Worm (Caenorhabditis elegans) whole organism, late embryonic: ENCODE results near the gene B0393.9.
A peak's percentile ranks its signal among the peaks of the same experiment; 100 is the strongest.
"Not testable (repeated sequence)": the region's sequence is repeated elsewhere in the genome, so short reads cannot be mapped to it uniquely, and the experiment has no call there.

Source experiments
- C08G9.2 ChIP-seq: sonication (generic microtip); optimal IDR thresholded peaks from 2 replicates; lab custom pipeline; 2016; ENCODE audit warnings: mild to moderate bottlenecking, missing genetic modification characterization, moderate library complexity, missing compliant biosample characterization
- F13H6.1 ChIP-seq: sonication (generic microtip); optimal IDR thresholded peaks from 2 replicates; lab custom pipeline; 2016; ENCODE audit warnings: missing genetic modification characterization, missing compliant biosample characterization
- K09A11.1 ChIP-seq: sonication (generic microtip); optimal IDR thresholded peaks from 2 replicates; lab custom pipeline; 2017; ENCODE audit warnings: antibody characterized with exemption, mild to moderate bottlenecking, missing genetic modification characterization, missing compliant biosample characterization; ENCODE audit not compliant: insufficient read depth
- ahr-1 ChIP-seq: sonication (generic microtip); optimal IDR thresholded peaks from 2 replicates; lab custom pipeline; 2016; ENCODE audit warnings: missing genetic modification characterization, missing compliant biosample characterization
- ceh-14 ChIP-seq: sonication (generic microtip); optimal IDR thresholded peaks from 2 replicates; lab custom pipeline; 2016; ENCODE audit warnings: missing genotype, missing genetic modification characterization, missing compliant biosample characterization
- ceh-18 ChIP-seq: sonication (generic microtip); optimal IDR thresholded peaks from 2 replicates; lab custom pipeline; 2016; ENCODE audit warnings: missing genetic modification characterization, missing compliant biosample characterization
- ceh-24 ChIP-seq: sonication (generic microtip); optimal IDR thresholded peaks from 2 replicates; lab custom pipeline; 2016; ENCODE audit warnings: mild to moderate bottlenecking, missing genetic modification characterization, missing compliant biosample characterization
- ceh-30 ChIP-seq: fragments of 150-350 bp; optimal IDR thresholded peaks from 2 replicates; lab custom pipeline; 2014; ENCODE audit warnings: missing biosample characterization, missing genetic modification characterization
- ceh-31 ChIP-seq: sonication (generic microtip); optimal IDR thresholded peaks from 2 replicates; lab custom pipeline; 2016; ENCODE audit warnings: missing genetic modification characterization, missing compliant biosample characterization
- ceh-34 ChIP-seq: sonication (generic microtip); optimal IDR thresholded peaks from 2 replicates; lab custom pipeline; 2016; ENCODE audit warnings: mild to moderate bottlenecking, missing genetic modification characterization, missing compliant biosample characterization
- che-1 ChIP-seq: sonication (generic microtip); optimal IDR thresholded peaks from 2 replicates; lab custom pipeline; 2016; ENCODE audit warnings: mild to moderate bottlenecking, missing genetic modification characterization, missing compliant biosample characterization
- dve-1 ChIP-seq: sonication (generic microtip); optimal IDR thresholded peaks from 2 replicates; lab custom pipeline; 2017; ENCODE audit warnings: antibody characterized with exemption, mild to moderate bottlenecking, missing genetic modification characterization, missing compliant biosample characterization
- elt-2 ChIP-seq: sonication (generic microtip); optimal IDR thresholded peaks from 2 replicates; lab custom pipeline; 2016; ENCODE audit warnings: missing genetic modification reagents, missing genetic modification characterization, missing compliant biosample characterization
- elt-4 ChIP-seq: sonication (generic microtip); optimal IDR thresholded peaks from 2 replicates; lab custom pipeline; 2016; ENCODE audit warnings: missing genetic modification characterization, missing compliant biosample characterization
- ets-4 ChIP-seq: sonication (generic microtip); optimal IDR thresholded peaks from 2 replicates; lab custom pipeline; 2016; ENCODE audit warnings: missing genetic modification characterization, missing compliant biosample characterization
- hlh-15 ChIP-seq: sonication (generic microtip); optimal IDR thresholded peaks from 2 replicates; lab custom pipeline; 2016; ENCODE audit warnings: missing genetic modification characterization, missing compliant biosample characterization
- hlh-30 ChIP-seq: sonication (generic microtip); optimal IDR thresholded peaks from 2 replicates; lab custom pipeline; 2017; ENCODE audit warnings: antibody characterized with exemption, missing genetic modification characterization, missing compliant biosample characterization; ENCODE audit not compliant: insufficient read depth
- lim-6 ChIP-seq: sonication (generic microtip); optimal IDR thresholded peaks from 2 replicates; lab custom pipeline; 2016; ENCODE audit warnings: missing genetic modification characterization, missing compliant biosample characterization
- lin-11 ChIP-seq: fragments of 200-800 bp; sonication (Bioruptor generic); optimal IDR thresholded peaks from 2 replicates; lab custom pipeline; 2018; ENCODE audit warnings: mild to moderate bottlenecking, missing genetic modification characterization, missing compliant biosample characterization
- madf-2 ChIP-seq: sonication (generic microtip); optimal IDR thresholded peaks from 2 replicates; lab custom pipeline; 2017; ENCODE audit warnings: missing genetic modification characterization, missing compliant biosample characterization
- odd-2 ChIP-seq: sonication (generic microtip); optimal IDR thresholded peaks from 2 replicates; lab custom pipeline; 2017; ENCODE audit warnings: antibody characterized with exemption, mild to moderate bottlenecking, missing genetic modification characterization, missing compliant biosample characterization
- pat-9 ChIP-seq: fragments of 200-800 bp; sonication (Bioruptor generic); optimal IDR thresholded peaks from 2 replicates; lab custom pipeline; 2018; ENCODE audit warnings: mild to moderate bottlenecking, missing genetic modification characterization, moderate library complexity, missing compliant biosample characterization
- pax-1 ChIP-seq: fragments of 150-350 bp; optimal IDR thresholded peaks from 2 replicates; lab custom pipeline; 2014; ENCODE audit warnings: missing biosample characterization, missing genetic modification characterization
- pha-2 ChIP-seq: sonication (generic microtip); optimal IDR thresholded peaks from 2 replicates; lab custom pipeline; 2017; ENCODE audit warnings: mild to moderate bottlenecking, missing genetic modification characterization, missing compliant biosample characterization
- pha-4 ChIP-seq: fragments of 150-350 bp; optimal IDR thresholded peaks from 2 replicates; lab custom pipeline; 2018; ENCODE audit warnings: missing biosample characterization, missing genetic modification reagents, missing genetic modification characterization
- pqm-1 ChIP-seq: sonication (generic microtip); optimal IDR thresholded peaks from 2 replicates; lab custom pipeline; 2016; ENCODE audit warnings: missing genetic modification characterization, missing compliant biosample characterization
- pros-1 ChIP-seq: fragments of 150-350 bp; optimal IDR thresholded peaks from 2 replicates; lab custom pipeline; 2014; ENCODE audit warnings: missing biosample characterization, missing genetic modification reagents, missing genetic modification characterization
- rnt-1 ChIP-seq: sonication (generic microtip); optimal IDR thresholded peaks from 2 replicates; lab custom pipeline; 2016; ENCODE audit warnings: missing genetic modification characterization, missing compliant biosample characterization
- sdc-2 ChIP-seq: sonication (generic microtip); optimal IDR thresholded peaks from 2 replicates; lab custom pipeline; 2016; ENCODE audit warnings: missing genotype, missing genetic modification characterization, missing compliant biosample characterization
- sox-2 ChIP-seq: fragments of 200-800 bp; sonication (Bioruptor generic); IDR thresholded peaks from 2 replicates; pipeline ENCODE4 v1.3.6; 2022; ENCODE audit warnings: missing genetic modification reagents, missing genetic modification characterization, missing compliant biosample characterization
- sox-4 ChIP-seq: sonication (generic microtip); optimal IDR thresholded peaks from 2 replicates; lab custom pipeline; 2017; ENCODE audit warnings: mild to moderate bottlenecking, missing genetic modification characterization, inconsistent platforms, missing compliant biosample characterization
- tbx-7 ChIP-seq: sonication (generic microtip); optimal IDR thresholded peaks from 2 replicates; lab custom pipeline; 2016; ENCODE audit warnings: missing genotype, missing genetic modification characterization, missing compliant biosample characterization
- ttx-3 ChIP-seq: sonication (generic microtip); optimal IDR thresholded peaks from 2 replicates; lab custom pipeline; 2016; ENCODE audit warnings: missing genetic modification reagents, missing genetic modification characterization, missing compliant biosample characterization
- unc-3 ChIP-seq, 2 experiments: fragments of 200-800 bp in 1 of 2; sonication (Bioruptor generic) in 1 of 2; sonication (generic microtip) in 1 of 2; conservative IDR thresholded peaks in 1 of 2; optimal IDR thresholded peaks in 1 of 2; 2 replicates each; pipeline versions ENCODE4 v1.3.6 to Lab custom; 2016 to 2022; ENCODE audit warnings: missing compliant biosample characterization in 2 of 2, missing genetic modification characterization in 2 of 2, missing genetic modification reagents in 1 of 2
- unc-42 ChIP-seq: sonication (generic microtip); optimal IDR thresholded peaks from 2 replicates; lab custom pipeline; 2016; ENCODE audit warnings: missing genotype, missing genetic modification characterization, missing compliant biosample characterization
- unc-55 ChIP-seq: sonication (generic microtip); optimal IDR thresholded peaks from 2 replicates; lab custom pipeline; 2017; ENCODE audit warnings: missing biosample characterization, missing genetic modification reagents, missing genetic modification characterization
- unc-86 ChIP-seq: sonication (generic microtip); optimal IDR thresholded peaks from 2 replicates; lab custom pipeline; 2016; ENCODE audit warnings: missing genetic modification characterization, missing compliant biosample characterization

B0393.9 gene

ce11 chrIII:4748666-4749065 is 31.3 kb downstream of the B0393.9 start:
- TF ChIP-seq madf-2 (tag; lab: Kevin White, UChicago): no peak
- no peak for TF ChIP-seq elt-4 (tag; lab: Kevin White, UChicago)
- TF ChIP-seq pros-1 (tag; lab: Kevin White, UChicago): no peak
- TF ChIP-seq lin-11 (tag; lab: Kevin White, UChicago): no peak
- no peak for TF ChIP-seq ceh-18 (tag; lab: Kevin White, UChicago)
- TF ChIP-seq odd-2 (tag; lab: Kevin White, UChicago): no peak
- no peak for TF ChIP-seq ceh-14 (tag; lab: Kevin White, UChicago)
- TF ChIP-seq C08G9.2 (tag; lab: Kevin White, UChicago): peak; percentile 22

ce11 chrIII:4748109-4748508 is 31.8 kb downstream of the B0393.9 start, which contains the start of gene col-89:
Gene col-89 (plus strand): TSS chrIII:4748127.
- no peak for TF ChIP-seq unc-3 (GFP tag; conservative IDR thresholded peaks at IDR 0.05; lab: Robert Waterston, UW)
- no peak for TF ChIP-seq unc-3 (tag; optimal IDR thresholded peaks at IDR 0.05; lab: Kevin White, UChicago)

ce11 chrIII:4745934-4746333 is 34.0 kb downstream of the B0393.9 start, which contains the start of gene F17C8.6:
Gene F17C8.6 (minus strand): TSS chrIII:4746034.
- no peak for TF ChIP-seq lin-11 (tag; lab: Kevin White, UChicago)
- no peak for TF ChIP-seq elt-4 (tag; lab: Kevin White, UChicago)
- TF ChIP-seq unc-55 (GFP tag; lab: Kevin White, UChicago): no peak
- no peak for TF ChIP-seq tbx-7 (tag; lab: Kevin White, UChicago)
- no peak for TF ChIP-seq unc-86
- no peak for TF ChIP-seq lim-6 (tag; lab: Kevin White, UChicago)

ce11 chrIII:4742620-4743019 is 37.3 kb downstream of the B0393.9 start, which contains the start of gene twk-6:
Gene twk-6 (plus strand): TSS chrIII:4742920.
- TF ChIP-seq sox-4; pat-9 (tag; lab: Kevin White, UChicago); ets-4 (tag; lab: Kevin White, UChicago): not testable (repeated sequence)

- TF ChIP-seq elt-2 (tag; lab: Kevin White, UChicago) (peak; percentile 27), ceh-30 (tag; lab: Kevin White, UChicago) (no peak), dve-1 (no peak), ets-4 (tag; lab: Kevin White, UChicago) (no peak), F13H6.1 (tag; lab: Kevin White, UChicago) (no peak), pha-2 (tag; lab: Kevin White, UChicago) (no peak), unc-42 (tag; lab: Kevin White, UChicago) (no peak)
Measured at ce11 chrIII:4740820-4741219, 39.1 kb downstream of the B0393.9 start.

- TF ChIP-seq pax-1 (tag; lab: Kevin White, UChicago) (no peak), ahr-1 (tag; lab: Kevin White, UChicago) (no peak), pqm-1 (tag; lab: Kevin White, UChicago) (no peak), ceh-34 (tag; lab: Kevin White, UChicago) (no peak), ceh-18 (tag; lab: Kevin White, UChicago) (no peak), che-1 (tag; lab: Kevin White, UChicago) (no peak), sdc-2 (tag; lab: Kevin White, UChicago) (no peak), pha-4 (tag; lab: Kevin White, UChicago) (no peak), ttx-3 (tag; lab: Kevin White, UChicago) (no peak), hlh-30 (tag; lab: Kevin White, UChicago) (no peak), ceh-30 (tag; lab: Kevin White, UChicago) (no peak), rnt-1 (tag; lab: Kevin White, UChicago) (no peak), ceh-24 (tag; lab: Kevin White, UChicago) (no peak), K09A11.1 (no peak), ceh-31 (tag; lab: Kevin White, UChicago) (no peak), sox-2 (GFP tag; lab: Robert Waterston, UW) (no peak), tbx-7 (tag; lab: Kevin White, UChicago) (no peak), hlh-15 (no peak), sox-4 (no peak)
Measured at ce11 chrIII:4739975-4740374, 40.0 kb downstream of the B0393.9 start, which contains the start of gene ras-2. Gene ras-2 (minus strand): TSS chrIII:4740075.
